Fruit fly (Drosophila melanogaster) whole organism, wandering third instar larva: ENCODE data around the gene CG5281.

Experiments used
- CG9705 ChIP-seq: fragments of 200-800 bp; sonication (Bioruptor generic); optimal IDR thresholded peaks from 2 replicates; lab custom pipeline; 2018; ENCODE audit warnings: missing biosample characterization, mild to moderate bottlenecking, missing genetic modification characterization
- Dfd ChIP-seq: fragments of >200 bp; optimal IDR thresholded peaks from 2 replicates; lab custom pipeline; 2017; ENCODE audit warnings: missing biosample characterization, missing genetic modification characterization
- Hr78 ChIP-seq: fragments of >200 bp; optimal IDR thresholded peaks from 2 replicates; lab custom pipeline; 2017; ENCODE audit warnings: missing biosample characterization, missing genetic modification characterization
- Hr83 ChIP-seq: fragments of 200-300 bp; sonication (Bioruptor generic); optimal IDR thresholded peaks from 2 replicates; lab custom pipeline; 2016; ENCODE audit warnings: missing biosample characterization, mild to moderate bottlenecking, missing genetic modification characterization, moderate library complexity; ENCODE audit not compliant: poor library complexity, severe bottlenecking
- OdsH ChIP-seq: fragments of 200-800 bp; sonication (Bioruptor generic); optimal IDR thresholded peaks from 2 replicates; lab custom pipeline; 2016; ENCODE audit warnings: missing biosample characterization, mild to moderate bottlenecking, missing genetic modification characterization
- brk ChIP-seq: fragments of 200-800 bp; sonication (Bioruptor generic); optimal IDR thresholded peaks from 2 replicates; lab custom pipeline; 2016; ENCODE audit warnings: missing biosample characterization, mild to moderate bottlenecking, missing genetic modification characterization
- dsf ChIP-seq: sonication (Bioruptor generic); optimal IDR thresholded peaks from 2 replicates; lab custom pipeline; 2016; ENCODE audit warnings: missing biosample characterization, missing genetic modification characterization, borderline replicate concordance
- h ChIP-seq: fragments of 200-800 bp; sonication (Bioruptor generic); optimal IDR thresholded peaks from 3 replicates; lab custom pipeline; 2016; ENCODE audit warnings: missing biosample characterization, mild to moderate bottlenecking, missing genetic modification characterization
- pan ChIP-seq: fragments of >200 bp; optimal IDR thresholded peaks from 2 replicates; lab custom pipeline; 2017
- psq ChIP-seq: fragments of 200-800 bp; sonication (Bioruptor generic); optimal IDR thresholded peaks from 3 replicates; lab custom pipeline; 2017; ENCODE audit warnings: missing biosample characterization, mild to moderate bottlenecking, missing genetic modification characterization, moderate library complexity

- no peak for TF ChIP-seq dsf
- TF ChIP-seq h (GFP tag; lab: Kevin White, UChicago) = no peak
- TF ChIP-seq Dfd = no peak
- TF ChIP-seq pan (lab: Kevin White, UChicago) = no peak
- TF ChIP-seq psq (GFP tag; lab: Kevin White, UChicago) = no peak
- no peak for TF ChIP-seq Hr78 (GFP tag; lab: Kevin White, UChicago)
- TF ChIP-seq OdsH (GFP tag; lab: Kevin White, UChicago) = no peak
- TF ChIP-seq Hr83 (GFP tag; lab: Kevin White, UChicago) = no peak
- no peak for TF ChIP-seq brk (GFP tag; lab: Kevin White, UChicago)
- TF ChIP-seq CG9705 (GFP tag; lab: Kevin White, UChicago) = no peak
These were observed 32.2 kb downstream of the CG5281 start for dm6 chr3R:11467812-11468211.
